Fruit fly (Drosophila melanogaster) whole organism, embryonic: ENCODE data around the gene Chpf.

Experiments used
- Abd-B ChIP-seq: fragments of 200-800 bp; sonication (Bioruptor generic); optimal IDR thresholded peaks from 2 replicates; lab custom pipeline; 2018; ENCODE audit warnings: missing biosample characterization, mild to moderate bottlenecking, missing genetic modification characterization, moderate library complexity
- Atf-2 ChIP-seq: fragments of 200-800 bp; sonication (Bioruptor generic); optimal IDR thresholded peaks from 2 replicates; lab custom pipeline; 2016; ENCODE audit warnings: missing biosample characterization, missing genetic modification characterization
- Atf6 ChIP-seq: fragments of 200-800 bp; sonication (Bioruptor generic); IDR thresholded peaks from 2 replicates; pipeline ENCODE4 v1.3.6; 2022; ENCODE audit warnings: missing biosample characterization, missing genetic modification characterization
- BEAF-32 ChIP-seq: fragments of 200-800 bp; sonication (Bioruptor generic); optimal IDR thresholded peaks from 3 replicates; lab custom pipeline; 2017; ENCODE audit warnings: missing biosample characterization, missing genetic modification characterization, mild to moderate bottlenecking, moderate library complexity, missing genetic modification reagents
- Blimp-1 ChIP-seq: fragments of 200-800 bp; sonication (Bioruptor generic); optimal IDR thresholded peaks from 3 replicates; lab custom pipeline; 2018; ENCODE audit warnings: missing biosample characterization, missing genetic modification characterization, mild to moderate bottlenecking, moderate library complexity, missing genetic modification reagents
- BtbVII ChIP-seq: fragments of 200-800 bp; sonication (Bioruptor generic); optimal IDR thresholded peaks from 3 replicates; lab custom pipeline; 2017; ENCODE audit warnings: missing biosample characterization, mild to moderate bottlenecking, missing genetic modification characterization
- CG10366 ChIP-seq: fragments of 200-800 bp; sonication (Bioruptor generic); IDR thresholded peaks from 2 replicates; pipeline ENCODE4 v1.3.6; 2022; ENCODE audit warnings: missing biosample characterization, missing genetic modification characterization
- CG10543 ChIP-seq: fragments of 200-800 bp; sonication (Bioruptor generic); optimal IDR thresholded peaks from 3 replicates; lab custom pipeline; 2017; ENCODE audit warnings: missing biosample characterization, mild to moderate bottlenecking, missing genetic modification characterization, moderate library complexity
- CG10979 ChIP-seq: fragments of 200-800 bp; sonication (Bioruptor generic); optimal IDR thresholded peaks from 2 replicates; lab custom pipeline; 2018; ENCODE audit warnings: missing biosample characterization, mild to moderate bottlenecking, missing genetic modification characterization, moderate library complexity
- CG11456 ChIP-seq: fragments of 200-800 bp; sonication (Bioruptor generic); IDR thresholded peaks from 3 replicates; pipeline ENCODE4 v1.3.6; 2022; ENCODE audit warnings: missing biosample characterization, missing genetic modification characterization
- CG12219 ChIP-seq: fragments of 200-800 bp; sonication (Bioruptor generic); optimal IDR thresholded peaks from 3 replicates; lab custom pipeline; 2018; ENCODE audit warnings: missing biosample characterization, mild to moderate bottlenecking, missing genetic modification characterization
- CG12769 ChIP-seq: fragments of 200-800 bp; sonication (Bioruptor generic); optimal IDR thresholded peaks from 2 replicates; lab custom pipeline; 2019; ENCODE audit warnings: missing biosample characterization, mild to moderate bottlenecking, missing genetic modification characterization, moderate library complexity
- CG13424 ChIP-seq: fragments of 200-800 bp; sonication (Bioruptor generic); optimal IDR thresholded peaks from 2 replicates; lab custom pipeline; 2019; ENCODE audit warnings: missing biosample characterization, mild to moderate bottlenecking, missing genetic modification characterization, moderate library complexity
- CG13775 ChIP-seq: fragments of 200-800 bp; sonication (Bioruptor generic); optimal IDR thresholded peaks from 3 replicates; lab custom pipeline; 2017; ENCODE audit warnings: missing biosample characterization, mild to moderate bottlenecking, missing genetic modification characterization
- CG17359 ChIP-seq: fragments of 200-800 bp; sonication (Bioruptor generic); optimal IDR thresholded peaks from 3 replicates; lab custom pipeline; 2018; ENCODE audit warnings: missing biosample characterization, mild to moderate bottlenecking, missing genetic modification characterization, moderate library complexity
- CG17361 ChIP-seq: fragments of 200-800 bp; sonication (Bioruptor generic); IDR thresholded peaks from 3 replicates; pipeline ENCODE4 v1.3.6; 2022; ENCODE audit warnings: missing biosample characterization, missing genetic modification characterization
- CG2678 ChIP-seq: fragments of 200-800 bp; sonication (Bioruptor generic); optimal IDR thresholded peaks from 3 replicates; lab custom pipeline; 2019; ENCODE audit warnings: missing biosample characterization, mild to moderate bottlenecking, missing genetic modification characterization, moderate library complexity
- CG32532 ChIP-seq: fragments of 200-800 bp; sonication (Bioruptor generic); IDR thresholded peaks from 2 replicates; pipeline ENCODE4 v1.3.6; 2022; ENCODE audit warnings: missing biosample characterization, missing genetic modification characterization
- CG3407 ChIP-seq: fragments of 200-800 bp; sonication (Bioruptor generic); optimal IDR thresholded peaks from 2 replicates; lab custom pipeline; 2018; ENCODE audit warnings: missing biosample characterization, mild to moderate bottlenecking, missing genetic modification characterization
- CG4730 ChIP-seq: fragments of 200-800 bp; sonication (Bioruptor generic); IDR thresholded peaks from 2 replicates; pipeline ENCODE4 v1.3.6; 2022; ENCODE audit warnings: missing biosample characterization, missing genetic modification characterization
- CG7372 ChIP-seq: fragments of 200-800 bp; sonication (Bioruptor generic); IDR thresholded peaks from 2 replicates; pipeline ENCODE4 v1.3.6; 2022; ENCODE audit warnings: missing biosample characterization, missing genetic modification characterization
- CG7786 ChIP-seq: fragments of 200-800 bp; sonication (Bioruptor generic); optimal IDR thresholded peaks from 2 replicates; lab custom pipeline; 2016; ENCODE audit warnings: missing biosample characterization, missing genetic modification characterization
- CG7839 ChIP-seq: fragments of 200-800 bp; sonication (Bioruptor generic); optimal IDR thresholded peaks from 3 replicates; lab custom pipeline; 2018; ENCODE audit warnings: missing biosample characterization, mild to moderate bottlenecking, missing genetic modification characterization, moderate library complexity
- CG9437 ChIP-seq: fragments of 200-800 bp; sonication (Bioruptor generic); optimal IDR thresholded peaks from 2 replicates; lab custom pipeline; 2018; ENCODE audit warnings: missing biosample characterization, mild to moderate bottlenecking, missing genetic modification characterization
- Deaf1 ChIP-seq: fragments of 200-800 bp; optimal IDR thresholded peaks from 3 replicates; lab custom pipeline; 2019; ENCODE audit warnings: missing biosample characterization, mild to moderate bottlenecking, missing genetic modification characterization, moderate library complexity
- Dll ChIP-seq: fragments of 200-800 bp; sonication (Bioruptor generic); IDR thresholded peaks from 4 replicates; pipeline ENCODE4 v1.3.6; 2022; ENCODE audit warnings: missing biosample characterization, missing genetic modification characterization; ENCODE audit not compliant: partially characterized antibody
- Fer2 ChIP-seq: fragments of 200-800 bp; sonication (Bioruptor generic); optimal IDR thresholded peaks from 2 replicates; lab custom pipeline; 2018; ENCODE audit warnings: missing biosample characterization, mild to moderate bottlenecking, missing genetic modification characterization, moderate library complexity
- Hey ChIP-seq: fragments of 200-800 bp; sonication (Bioruptor generic); optimal IDR thresholded peaks from 3 replicates; lab custom pipeline; 2018; ENCODE audit warnings: missing biosample characterization, mild to moderate bottlenecking, missing genetic modification characterization
- MTF-1 ChIP-seq: fragments of 200-800 bp; sonication (Bioruptor generic); optimal IDR thresholded peaks from 2 replicates; lab custom pipeline; 2018; ENCODE audit warnings: missing biosample characterization, mild to moderate bottlenecking, missing genetic modification characterization, borderline replicate concordance
- NFAT ChIP-seq: fragments of 200-800 bp; sonication (Bioruptor generic); IDR thresholded peaks from 2 replicates; pipeline ENCODE4 v1.3.6; 2022; ENCODE audit warnings: missing biosample characterization, missing genetic modification characterization
- NK7.1 ChIP-seq: fragments of 200-800 bp; sonication (Bioruptor generic); optimal IDR thresholded peaks from 3 replicates; lab custom pipeline; 2016; ENCODE audit warnings: missing biosample characterization, missing genetic modification characterization
- amos ChIP-seq: fragments of 200-800 bp; sonication (Bioruptor generic); IDR thresholded peaks from 2 replicates; pipeline ENCODE4 v1.3.6; 2022; ENCODE audit warnings: missing biosample characterization, missing genetic modification characterization; ENCODE audit not compliant: partially characterized antibody
- ash1 ChIP-seq: fragments of 200-800 bp; sonication (Bioruptor generic); optimal IDR thresholded peaks from 2 replicates; lab custom pipeline; 2018; ENCODE audit warnings: missing biosample characterization, mild to moderate bottlenecking, missing genetic modification characterization
- cas ChIP-seq: fragments of 200-800 bp; sonication (Bioruptor generic); IDR thresholded peaks from 2 replicates; pipeline ENCODE4 v1.3.6; 2022; ENCODE audit warnings: missing biosample characterization, missing genetic modification characterization
- crp ChIP-seq, 2 experiments: fragments of 200-800 bp; sonication (Bioruptor generic); optimal IDR thresholded peaks; 2 replicates in 1 of 2; 3 replicates in 1 of 2; lab custom pipeline; 2017; ENCODE audit warnings: missing biosample characterization in 2 of 2, missing genetic modification characterization in 2 of 2, mild to moderate bottlenecking in 1 of 2, moderate library complexity in 1 of 2
- ewg ChIP-seq: fragments of 200-800 bp; sonication (Bioruptor generic); optimal IDR thresholded peaks from 3 replicates; lab custom pipeline; 2017; ENCODE audit warnings: mild to moderate bottlenecking, missing biosample characterization, missing genetic modification reagents, missing genetic modification characterization
- eyg ChIP-seq: fragments of 200-800 bp; sonication (Bioruptor generic); optimal IDR thresholded peaks from 3 replicates; lab custom pipeline; 2016; ENCODE audit warnings: missing biosample characterization, missing genetic modification characterization
- gce ChIP-seq: fragments of 200-800 bp; sonication (Bioruptor generic); IDR thresholded peaks from 3 replicates; pipeline ENCODE4 v1.3.6; 2022; ENCODE audit warnings: missing biosample characterization, missing genetic modification characterization
- gro ChIP-seq: fragments of 200-800 bp; sonication (Bioruptor generic); optimal IDR thresholded peaks from 2 replicates; lab custom pipeline; 2016; ENCODE audit warnings: missing biosample characterization, missing genetic modification characterization
- luna ChIP-seq: fragments of 200-800 bp; sonication (Bioruptor generic); optimal IDR thresholded peaks from 2 replicates; lab custom pipeline; 2016; ENCODE audit warnings: missing biosample characterization, missing genetic modification characterization
- nom ChIP-seq: fragments of 200-800 bp; sonication (Bioruptor generic); optimal IDR thresholded peaks from 2 replicates; lab custom pipeline; 2017; ENCODE audit warnings: missing biosample characterization, missing genetic modification characterization, mild to moderate bottlenecking, moderate library complexity, missing genetic modification reagents
- row ChIP-seq: fragments of 200-800 bp; sonication (Bioruptor generic); IDR thresholded peaks from 3 replicates; pipeline ENCODE4 v1.3.6; 2022; ENCODE audit warnings: missing biosample characterization, missing genetic modification characterization
- scrt ChIP-seq: fragments of 200-800 bp; sonication (Bioruptor generic); optimal IDR thresholded peaks from 2 replicates; lab custom pipeline; 2018; ENCODE audit warnings: missing biosample characterization, mild to moderate bottlenecking, missing genetic modification characterization, moderate library complexity
- sd ChIP-seq: fragments of 200-800 bp; sonication (Bioruptor generic); optimal IDR thresholded peaks from 3 replicates; lab custom pipeline; 2018; ENCODE audit warnings: missing biosample characterization, mild to moderate bottlenecking, missing genetic modification characterization, moderate library complexity
- sens ChIP-seq: fragments of 200-800 bp; sonication (Bioruptor generic); peaks from one replicate; lab custom pipeline; 2016; ENCODE audit warnings: missing biosample characterization, missing genetic modification characterization
- vvl ChIP-seq: fragments of 200-800 bp; sonication (Bioruptor generic); IDR thresholded peaks from 2 replicates; pipeline ENCODE4 v1.3.6; 2022; ENCODE audit warnings: missing biosample characterization, missing genetic modification characterization
- zen ChIP-seq: fragments of 200-800 bp; sonication (Bioruptor generic); optimal IDR thresholded peaks from 3 replicates; lab custom pipeline; 2018; ENCODE audit warnings: missing biosample characterization, mild to moderate bottlenecking, missing genetic modification characterization, moderate library complexity

Chpf gene

DNA sequence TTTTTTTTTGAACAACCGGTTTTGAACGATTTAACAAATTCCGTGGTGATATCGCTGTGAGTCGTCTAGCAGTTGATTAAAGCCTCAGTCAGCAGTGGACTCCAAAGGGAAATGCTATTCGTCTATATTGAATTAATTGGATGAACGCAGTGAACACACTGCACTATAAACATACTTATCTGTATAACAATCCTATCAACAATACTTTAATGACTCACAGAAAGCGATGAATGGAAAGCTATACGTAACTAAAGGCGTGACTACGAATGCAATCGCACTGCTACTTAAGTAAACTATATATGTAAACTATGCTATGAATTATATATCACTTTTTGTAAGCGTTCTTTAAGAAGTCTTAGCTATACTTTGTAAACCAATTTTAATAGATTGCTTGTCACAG lies 13.3 kb upstream of the Chpf start:
- TF ChIP-seq Blimp-1 (GFP tag; lab: Kevin White, UChicago): no peak
- TF ChIP-seq sens (GFP tag; lab: Kevin White, UChicago): peak; percentile 30
- no peak for TF ChIP-seq CG3407
- 0 out of 2 replicates have a peak, but pooled peaks have one; percentile 12 for TF ChIP-seq vvl (GFP tag; lab: Robert Waterston, UW)
- TF ChIP-seq Abd-B: no peak
- TF ChIP-seq sd (tag; lab: Kevin White, UChicago): peak; percentile 37
- TF ChIP-seq CG10543 (GFP tag; lab: Kevin White, UChicago): no peak

DNA sequence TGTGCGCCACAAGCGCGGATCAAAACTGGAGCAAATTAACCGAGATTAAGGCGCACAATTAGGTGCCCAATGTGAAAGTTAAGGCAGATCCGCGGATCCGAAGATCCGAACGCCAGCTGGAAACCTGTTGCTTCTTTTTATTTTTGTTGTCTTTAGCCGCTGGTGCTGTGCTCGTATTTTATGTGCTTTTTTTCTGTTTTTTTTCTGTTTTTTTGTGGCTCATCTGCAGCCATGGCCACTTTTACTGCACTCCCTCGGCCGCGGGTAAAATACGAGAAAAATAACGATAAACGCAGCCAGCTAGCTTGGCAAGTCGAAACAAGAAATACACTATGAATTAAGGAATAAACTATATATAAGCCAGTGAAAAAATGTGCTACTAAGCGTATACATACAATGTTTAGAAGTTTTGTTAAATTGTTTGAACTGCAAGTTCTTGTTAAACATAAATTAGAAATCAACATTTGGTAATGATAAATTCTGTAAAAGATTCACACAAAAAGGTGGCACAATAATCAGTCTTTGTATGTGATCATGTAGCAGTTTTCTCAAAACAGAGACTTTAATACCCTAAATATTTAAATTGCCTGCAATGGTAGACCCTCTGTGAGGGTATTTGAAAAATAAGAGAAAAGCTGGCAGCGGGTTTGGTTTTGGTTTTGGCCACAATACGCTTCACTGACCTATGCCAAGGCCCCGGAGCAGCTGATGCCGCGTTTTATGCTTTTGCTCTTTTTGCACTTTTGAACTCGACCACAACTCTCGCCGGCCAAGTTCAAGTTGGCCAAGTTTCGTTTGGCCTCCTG lies 4.4 kb upstream of the Chpf start:
- no peak for TF ChIP-seq Hey (tag; lab: Kevin White, UChicago)
- TF ChIP-seq CG4730 (GFP tag; lab: Robert Waterston, UW): no peak
- TF ChIP-seq CG9437: no peak
- no peak for TF ChIP-seq cas (GFP tag; lab: Robert Waterston, UW)
- no peak for TF ChIP-seq gro (GFP tag; lab: Kevin White, UChicago)
- no peak for TF ChIP-seq Atf6 (GFP tag; lab: Robert Waterston, UW)
- TF ChIP-seq MTF-1: no peak
- TF ChIP-seq CG12769 (tag; lab: Kevin White, UChicago): no peak
- peak; percentile 92 for TF ChIP-seq nom (GFP tag; lab: Kevin White, UChicago)
- TF ChIP-seq CG2678 (tag; lab: Kevin White, UChicago): peak; percentile 10
- no peak for TF ChIP-seq scrt (GFP tag; lab: Kevin White, UChicago)
- no peak for TF ChIP-seq eyg (GFP tag; lab: Kevin White, UChicago)
- TF ChIP-seq ash1 (GFP tag; lab: Kevin White, UChicago): no peak
- TF ChIP-seq Fer2: no peak
- TF ChIP-seq CG11456 (GFP tag; lab: Robert Waterston, UW): no peak
- TF ChIP-seq ewg (GFP tag; lab: Kevin White, UChicago): no peak
- peak; percentile 35; the same call in 2 of the 3 replicates for TF ChIP-seq CG17361 (GFP tag; lab: Robert Waterston, UW)
- TF ChIP-seq NFAT: no peak
- no peak for TF ChIP-seq CG12219 (GFP tag; lab: Kevin White, UChicago)
- no peak for TF ChIP-seq CG10979
- TF ChIP-seq CG7372 (GFP tag; lab: Robert Waterston, UW): no peak
- TF ChIP-seq BEAF-32 (GFP tag; lab: Kevin White, UChicago): no peak
- TF ChIP-seq Dll (GFP tag; lab: Robert Waterston, UW): no peak
- TF ChIP-seq zen (tag; lab: Kevin White, UChicago): no peak
- no peak for TF ChIP-seq NK7.1 (GFP tag; lab: Kevin White, UChicago)
- no peak for TF ChIP-seq CG10366 (GFP tag; lab: Robert Waterston, UW)
- TF ChIP-seq CG32532 (GFP tag; lab: Robert Waterston, UW): no peak
- no peak for TF ChIP-seq CG3407
- no peak for TF ChIP-seq crp (GFP tag; optimal IDR thresholded peaks at IDR 0.05; lab: Kevin White, UChicago)
- TF ChIP-seq CG7786: no peak
- TF ChIP-seq gce (GFP tag; lab: Robert Waterston, UW): no peak
- TF ChIP-seq Deaf1: no peak
- TF ChIP-seq Atf-2 (GFP tag; lab: Kevin White, UChicago): no peak
- TF ChIP-seq sens (GFP tag; lab: Kevin White, UChicago): peak; percentile 66
- TF ChIP-seq luna (GFP tag; lab: Kevin White, UChicago): no peak
- no peak for TF ChIP-seq amos (GFP tag; lab: Robert Waterston, UW)
- TF ChIP-seq row: peak; percentile 22; the same call in 2 of the 3 replicates
- TF ChIP-seq CG13775 (GFP tag; lab: Kevin White, UChicago): no peak
- no peak for TF ChIP-seq CG17359 (tag; lab: Kevin White, UChicago)
- peak; percentile 5 for TF ChIP-seq CG13424 (tag; lab: Kevin White, UChicago)
- peak; percentile 5 for TF ChIP-seq CG7839
- TF ChIP-seq BtbVII (GFP tag; lab: Kevin White, UChicago): no peak
